Worm (Caenorhabditis elegans) whole organism, L3 larva: ENCODE measurements around the gene fkb-3.

Experiments used
- aly-2 ChIP-seq: fragments of 150-350 bp; optimal IDR thresholded peaks from 2 replicates; lab custom pipeline; 2014; ENCODE audit warnings: missing biosample characterization, missing genetic modification characterization
- ceh-28 ChIP-seq: fragments of 150-350 bp; optimal IDR thresholded peaks from 2 replicates; lab custom pipeline; 2014; ENCODE audit warnings: missing biosample characterization, missing genetic modification reagents, missing genetic modification characterization
- egl-5 ChIP-seq: fragments of 150-350 bp; optimal IDR thresholded peaks from 2 replicates; lab custom pipeline; 2017; ENCODE audit warnings: missing biosample characterization, missing genetic modification reagents, missing genetic modification characterization, inconsistent platforms
- nhr-23 ChIP-seq: fragments of 150-350 bp; optimal IDR thresholded peaks from 2 replicates; lab custom pipeline; 2014; ENCODE audit warnings: missing biosample characterization, missing genetic modification reagents, missing genetic modification characterization
- nhr-237 ChIP-seq: fragments of 150-350 bp; optimal IDR thresholded peaks from 2 replicates; lab custom pipeline; 2014; ENCODE audit warnings: missing biosample characterization, missing genetic modification characterization
- nhr-77 ChIP-seq: fragments of 150-350 bp; optimal IDR thresholded peaks from 2 replicates; lab custom pipeline; 2014; ENCODE audit warnings: missing biosample characterization, missing genetic modification characterization
- pha-4 ChIP-seq: fragments of 150-350 bp; optimal IDR thresholded peaks from 2 replicates; lab custom pipeline; 2014; ENCODE audit warnings: missing biosample characterization, missing genetic modification reagents, missing genetic modification characterization
- skn-1 ChIP-seq: fragments of 150-350 bp; optimal IDR thresholded peaks from 2 replicates; lab custom pipeline; 2014; ENCODE audit warnings: missing biosample characterization, missing genetic modification characterization
- unc-39 ChIP-seq: sonication (generic microtip); optimal IDR thresholded peaks from 4 replicates; lab custom pipeline; 2017; ENCODE audit warnings: missing biosample characterization, missing genetic modification characterization
- unc-62 ChIP-seq: fragments of 150-350 bp; sonication (generic microtip); optimal IDR thresholded peaks from 4 replicates; lab custom pipeline; 2014; ENCODE audit warnings: missing biosample characterization, missing genetic modification reagents, missing genetic modification characterization
- ztf-4 ChIP-seq: fragments of 150-350 bp; optimal IDR thresholded peaks from 2 replicates; lab custom pipeline; 2014; ENCODE audit warnings: missing biosample characterization, missing genetic modification characterization

ce11 chrV:7264042-7264441, 39.0 kb downstream of the fkb-3 start, which contains the start of gene C13A2.9:
- TF ChIP-seq egl-5 (tag; lab: Kevin White, UChicago) (no peak), unc-39 (tag; lab: Kevin White, UChicago) (no peak), nhr-77 (tag; lab: Kevin White, UChicago) (no peak), nhr-237 (tag; lab: Kevin White, UChicago) (no peak), unc-62 (GFP tag; lab: Kevin White, UChicago) (no peak), skn-1 (tag; lab: Kevin White, UChicago) (no peak), nhr-23 (no peak), aly-2 (tag; lab: Kevin White, UChicago) (no peak), ztf-4 (tag; lab: Kevin White, UChicago) (no peak), ceh-28 (tag; lab: Kevin White, UChicago) (no peak), pha-4 (no peak)
